Worm (Caenorhabditis elegans) whole organism, early embryonic: ENCODE data around the gene Y57G11C.1142.

Source experiments
- B0310.2 ChIP-seq: sonication (generic microtip); optimal IDR thresholded peaks from 2 replicates; lab custom pipeline; 2016; ENCODE audit warnings: mild to moderate bottlenecking, missing genetic modification characterization, missing compliant biosample characterization
- F13C5.2 ChIP-seq: sonication (generic microtip); optimal IDR thresholded peaks from 2 replicates; lab custom pipeline; 2017; ENCODE audit warnings: mild to moderate bottlenecking, missing genetic modification characterization, inconsistent platforms, missing compliant biosample characterization
- aly-1 ChIP-seq: sonication (generic microtip); optimal IDR thresholded peaks from 2 replicates; lab custom pipeline; 2016; ENCODE audit warnings: missing genetic modification characterization, missing compliant biosample characterization
- ama-1 ChIP-seq: fragments of 150-350 bp; optimal IDR thresholded peaks from 2 replicates; lab custom pipeline; 2014
- ceh-13 ChIP-seq: fragments of 200-800 bp; sonication (Bioruptor generic); optimal IDR thresholded peaks from 2 replicates; lab custom pipeline; 2018; ENCODE audit warnings: mild to moderate bottlenecking, missing genetic modification characterization, missing compliant biosample characterization
- ceh-36 ChIP-seq: sonication (generic microtip); optimal IDR thresholded peaks from 2 replicates; lab custom pipeline; 2016; ENCODE audit warnings: missing genetic modification characterization, inconsistent platforms, missing compliant biosample characterization
- ets-7 ChIP-seq: sonication (generic microtip); optimal IDR thresholded peaks from 2 replicates; lab custom pipeline; 2016; ENCODE audit warnings: missing genotype, missing genetic modification characterization, missing compliant biosample characterization
- flt-1 ChIP-seq: fragments of 200-800 bp; sonication (Bioruptor generic); IDR thresholded peaks from 2 replicates; pipeline ENCODE4 v1.3.6; 2022; ENCODE audit warnings: missing genetic modification characterization, missing compliant biosample characterization
- hmg-4 ChIP-seq: fragments of 200-800 bp; sonication (Bioruptor generic); optimal IDR thresholded peaks from 2 replicates; lab custom pipeline; 2018; ENCODE audit warnings: mild to moderate bottlenecking, missing genetic modification characterization, missing compliant biosample characterization
- hnd-1 ChIP-seq: sonication (generic microtip); optimal IDR thresholded peaks from 2 replicates; lab custom pipeline; 2016; ENCODE audit warnings: missing genetic modification characterization, missing compliant biosample characterization
- pes-1 ChIP-seq: fragments of 200-800 bp; sonication (Bioruptor generic); IDR thresholded peaks from 2 replicates; pipeline ENCODE4 v1.3.6; 2022; ENCODE audit warnings: missing genetic modification reagents, missing genetic modification characterization, missing compliant biosample characterization
- scrt-1 ChIP-seq: fragments of 200-800 bp; sonication (Bioruptor generic); IDR thresholded peaks from 2 replicates; pipeline ENCODE4 v1.3.6; 2022; ENCODE audit warnings: missing genetic modification characterization, missing compliant biosample characterization
- tbx-11 ChIP-seq: fragments of 200-800 bp; sonication (Bioruptor generic); IDR thresholded peaks from 2 replicates; pipeline ENCODE4 v1.3.6; 2022; ENCODE audit warnings: missing genetic modification characterization, missing compliant biosample characterization
- tbx-37 ChIP-seq: fragments of 200-800 bp; sonication (Bioruptor generic); conservative IDR thresholded peaks from 2 replicates; pipeline ENCODE4 v1.3.6; 2022; ENCODE audit warnings: missing genetic modification reagents, missing genetic modification characterization, missing compliant biosample characterization

ce11 chrIV:14782211-14782610 lies 20.2 kb upstream of the Y57G11C.1142 start, which contains the start of gene Y57G11C.1130:
- TF ChIP-seq ama-1 (lab: Kevin White, UChicago), result no peak
- no peak for TF ChIP-seq ceh-13
- no peak for TF ChIP-seq ceh-36 (tag; lab: Kevin White, UChicago)
- no peak for TF ChIP-seq flt-1 (GFP tag; lab: Robert Waterston, UW)
- no peak for TF ChIP-seq B0310.2
- no peak for TF ChIP-seq aly-1 (tag; lab: Kevin White, UChicago)
- no peak for TF ChIP-seq pes-1
- TF ChIP-seq ets-7 (tag; lab: Kevin White, UChicago), result no peak
- TF ChIP-seq tbx-11 (GFP tag; lab: Robert Waterston, UW), result no peak
- TF ChIP-seq F13C5.2 (tag; lab: Kevin White, UChicago), result no peak
- TF ChIP-seq scrt-1 (GFP tag; lab: Robert Waterston, UW), result no peak
- no peak for TF ChIP-seq hmg-4 (GFP tag; lab: Kevin White, UChicago)
- TF ChIP-seq tbx-37 (GFP tag; lab: Robert Waterston, UW), result no peak
- TF ChIP-seq hnd-1, result no peak
